Fruit fly (Drosophila melanogaster) whole organism, embryonic: ENCODE data around the gene kraken.

Experiments used
- Bgb ChIP-seq: fragments of 200-800 bp; sonication (Bioruptor generic); IDR thresholded peaks from 2 replicates; pipeline ENCODE4 v1.3.6; 2022; ENCODE audit warnings: missing biosample characterization, missing genetic modification characterization; ENCODE audit not compliant: partially characterized antibody
- CG10654 ChIP-seq: fragments of 200-800 bp; sonication (Bioruptor generic); optimal IDR thresholded peaks from 2 replicates; lab custom pipeline; 2016; ENCODE audit warnings: missing biosample characterization, missing genetic modification characterization
- CG11695 ChIP-seq: fragments of 200-800 bp; sonication (Bioruptor generic); IDR thresholded peaks from 3 replicates; pipeline ENCODE4 v1.3.6; 2022; ENCODE audit warnings: missing biosample characterization, missing genetic modification characterization
- CG12299 ChIP-seq: fragments of 200-800 bp; sonication (Bioruptor generic); optimal IDR thresholded peaks from 2 replicates; lab custom pipeline; 2018; ENCODE audit warnings: missing biosample characterization, mild to moderate bottlenecking, missing genetic modification characterization
- CG13287 ChIP-seq: fragments of 200-800 bp; sonication (Bioruptor generic); IDR thresholded peaks from 2 replicates; pipeline ENCODE4 v1.3.6; 2022; ENCODE audit warnings: missing biosample characterization, missing genetic modification characterization; ENCODE audit not compliant: partially characterized antibody
- CG14014 ChIP-seq: fragments of 200-800 bp; sonication (Bioruptor generic); IDR thresholded peaks from 2 replicates; pipeline ENCODE4 v1.3.6; 2022; ENCODE audit warnings: missing biosample characterization, missing genetic modification characterization
- CG15269 ChIP-seq: fragments of 200-800 bp; sonication (Bioruptor generic); optimal IDR thresholded peaks from 2 replicates; lab custom pipeline; 2018; ENCODE audit warnings: missing biosample characterization, mild to moderate bottlenecking, missing genetic modification characterization, moderate library complexity
- CG15514 ChIP-seq: fragments of 200-800 bp; sonication (Bioruptor generic); optimal IDR thresholded peaks from 3 replicates; lab custom pipeline; 2017; ENCODE audit warnings: missing biosample characterization, missing genetic modification characterization, mild to moderate bottlenecking, moderate library complexity, missing genetic modification reagents
- CG15601 ChIP-seq: fragments of 200-800 bp; sonication (Bioruptor generic); optimal IDR thresholded peaks from 3 replicates; lab custom pipeline; 2019; ENCODE audit warnings: missing biosample characterization, mild to moderate bottlenecking, missing genetic modification characterization, moderate library complexity
- CG17328 ChIP-seq: fragments of 200-800 bp; sonication (Bioruptor generic); IDR thresholded peaks from 2 replicates; pipeline ENCODE4 v1.3.6; 2022; ENCODE audit warnings: missing biosample characterization, missing genetic modification characterization
- CG17612 ChIP-seq: fragments of 200-800 bp; sonication (Bioruptor generic); IDR thresholded peaks from 2 replicates; pipeline ENCODE4 v1.3.6; 2022; ENCODE audit warnings: missing biosample characterization, missing genetic modification characterization
- CG18011 ChIP-seq: fragments of 200-800 bp; sonication (Bioruptor generic); optimal IDR thresholded peaks from 2 replicates; lab custom pipeline; 2017; ENCODE audit warnings: missing biosample characterization, missing genetic modification characterization, mild to moderate bottlenecking, moderate library complexity, missing genotype
- CG2199 ChIP-seq: fragments of 200-800 bp; sonication (Bioruptor generic); IDR thresholded peaks from 3 replicates; pipeline ENCODE4 v1.3.6; 2022; ENCODE audit warnings: missing biosample characterization, missing genetic modification characterization
- CG2712 ChIP-seq: fragments of 200-800 bp; optimal IDR thresholded peaks from 3 replicates; lab custom pipeline; 2019; ENCODE audit warnings: missing biosample characterization, mild to moderate bottlenecking, missing genetic modification characterization, moderate library complexity
- CG3407 ChIP-seq: fragments of 200-800 bp; sonication (Bioruptor generic); optimal IDR thresholded peaks from 2 replicates; lab custom pipeline; 2018; ENCODE audit warnings: missing biosample characterization, mild to moderate bottlenecking, missing genetic modification characterization
- CG43689 ChIP-seq: fragments of 200-800 bp; sonication (Bioruptor generic); IDR thresholded peaks from 2 replicates; pipeline ENCODE4 v1.3.6; 2022; ENCODE audit warnings: missing biosample characterization, missing genetic modification characterization
- CG5245 ChIP-seq: fragments of 200-800 bp; sonication (Bioruptor generic); optimal IDR thresholded peaks from 3 replicates; lab custom pipeline; 2016; ENCODE audit warnings: missing biosample characterization, missing genetic modification characterization
- CG6854 ChIP-seq: fragments of 200-800 bp; sonication (Bioruptor generic); optimal IDR thresholded peaks from 3 replicates; lab custom pipeline; 2017; ENCODE audit warnings: missing biosample characterization, mild to moderate bottlenecking, missing genetic modification characterization
- CG7786 ChIP-seq: fragments of 200-800 bp; sonication (Bioruptor generic); optimal IDR thresholded peaks from 2 replicates; lab custom pipeline; 2016; ENCODE audit warnings: missing biosample characterization, missing genetic modification characterization
- CG8388 ChIP-seq: fragments of 200-800 bp; sonication (Bioruptor generic); optimal IDR thresholded peaks from 2 replicates; lab custom pipeline; 2019; ENCODE audit warnings: missing biosample characterization, mild to moderate bottlenecking, missing genetic modification characterization, moderate library complexity
- D ChIP-seq, 2 experiments: fragments of 200-800 bp in 1 of 2; fragments of >200 bp in 1 of 2; sonication (Bioruptor generic) in 1 of 2; optimal IDR thresholded peaks; 2 replicates in 1 of 2; 3 replicates in 1 of 2; lab custom pipeline; 2017; ENCODE audit warnings: mild to moderate bottlenecking in 1 of 2, missing biosample characterization in 1 of 2, missing genetic modification characterization in 1 of 2, missing genetic modification reagents in 1 of 2
- Dfd ChIP-seq, 2 experiments: fragments of >200 bp; optimal IDR thresholded peaks; 2 replicates each; lab custom pipeline; 2017; ENCODE audit warnings: missing biosample characterization in 2 of 2, missing genetic modification characterization in 2 of 2
- E2f2 ChIP-seq: fragments of 200-800 bp; sonication (Bioruptor generic); IDR thresholded peaks from 2 replicates; pipeline ENCODE4 v1.3.6; 2022; ENCODE audit warnings: missing biosample characterization, missing genetic modification characterization
- Eip74EF ChIP-seq, 2 experiments: fragments of 200-800 bp in 1 of 2; fragments of >200 bp in 1 of 2; sonication (Bioruptor generic) in 1 of 2; optimal IDR thresholded peaks; 2 replicates each; lab custom pipeline; 2017 to 2019; ENCODE audit warnings: missing biosample characterization in 2 of 2, missing genetic modification characterization in 2 of 2, mild to moderate bottlenecking in 1 of 2, moderate library complexity in 1 of 2
- HHEX ChIP-seq: fragments of 200-800 bp; sonication (Bioruptor generic); optimal IDR thresholded peaks from 3 replicates; lab custom pipeline; 2017; ENCODE audit warnings: missing biosample characterization, mild to moderate bottlenecking, missing genetic modification characterization, missing genetic modification reagents
- Hr51 ChIP-seq, 2 experiments: fragments of 200-800 bp; sonication (Bioruptor generic); optimal IDR thresholded peaks; 2 replicates in 1 of 2; 3 replicates in 1 of 2; lab custom pipeline; 2016 to 2018; ENCODE audit warnings: missing biosample characterization in 2 of 2, missing genetic modification characterization in 2 of 2, mild to moderate bottlenecking in 1 of 2, moderate library complexity in 1 of 2
- Kr ChIP-seq: fragments of 200-800 bp; sonication (Bioruptor generic); optimal IDR thresholded peaks from 2 replicates; lab custom pipeline; 2017; ENCODE audit warnings: missing biosample characterization, mild to moderate bottlenecking, missing genetic modification characterization
- MTF-1 ChIP-seq: fragments of 200-800 bp; sonication (Bioruptor generic); optimal IDR thresholded peaks from 2 replicates; lab custom pipeline; 2018; ENCODE audit warnings: missing biosample characterization, mild to moderate bottlenecking, missing genetic modification characterization, borderline replicate concordance
- Nf-YC ChIP-seq: fragments of 200-800 bp; optimal IDR thresholded peaks from 3 replicates; lab custom pipeline; 2019; ENCODE audit warnings: missing biosample characterization, mild to moderate bottlenecking, missing genetic modification characterization, moderate library complexity
- Sox102F ChIP-seq: fragments of 200-800 bp; sonication (Bioruptor generic); optimal IDR thresholded peaks from 2 replicates; lab custom pipeline; 2018; ENCODE audit warnings: missing biosample characterization, mild to moderate bottlenecking, missing genetic modification characterization, moderate library complexity
- Trl ChIP-seq, 3 experiments: fragments of >200 bp in 2 of 3; fragments of 200-800 bp in 1 of 3; sonication (Bioruptor generic) in 1 of 3; optimal IDR thresholded peaks; 2 replicates in 1 of 3; 3 replicates in 2 of 3; lab custom pipeline; 2016 to 2017; ENCODE audit warnings: missing biosample characterization in 1 of 3, missing genetic modification characterization in 1 of 3
- Vsx1 ChIP-seq: fragments of 200-800 bp; sonication (Bioruptor generic); optimal IDR thresholded peaks from 2 replicates; lab custom pipeline; 2017; ENCODE audit warnings: missing biosample characterization, mild to moderate bottlenecking, missing genetic modification characterization, missing genetic modification reagents
- bab2 ChIP-seq: fragments of 200-800 bp; sonication (Bioruptor generic); optimal IDR thresholded peaks from 2 replicates; lab custom pipeline; 2016; ENCODE audit warnings: missing biosample characterization, missing genetic modification characterization
- bigmax ChIP-seq: fragments of 200-800 bp; sonication (Bioruptor generic); optimal IDR thresholded peaks from 2 replicates; lab custom pipeline; 2018; ENCODE audit warnings: missing biosample characterization, mild to moderate bottlenecking, missing genetic modification characterization
- bsh ChIP-seq, 2 experiments: fragments of 200-800 bp; sonication (Bioruptor generic); optimal IDR thresholded peaks; 2 replicates each; lab custom pipeline; 2017 to 2018; ENCODE audit warnings: mild to moderate bottlenecking in 2 of 2, missing biosample characterization in 2 of 2, missing genetic modification characterization in 2 of 2, moderate library complexity in 1 of 2
- chif ChIP-seq, 2 experiments: fragments of 200-800 bp; sonication (Bioruptor generic); optimal IDR thresholded peaks; 3 replicates each; lab custom pipeline; 2016; ENCODE audit warnings: missing biosample characterization in 2 of 2, missing genetic modification characterization in 2 of 2
- dm ChIP-seq: fragments of 200-800 bp; sonication (Bioruptor generic); optimal IDR thresholded peaks from 3 replicates; lab custom pipeline; 2016; ENCODE audit warnings: missing biosample characterization, missing genetic modification characterization
- dmrt11E ChIP-seq: fragments of 200-800 bp; sonication (Bioruptor generic); optimal IDR thresholded peaks from 3 replicates; lab custom pipeline; 2018; ENCODE audit warnings: missing biosample characterization, mild to moderate bottlenecking, missing genetic modification characterization, moderate library complexity
- en ChIP-seq: fragments of 200-800 bp; sonication (Bioruptor generic); optimal IDR thresholded peaks from 2 replicates; lab custom pipeline; 2016; ENCODE audit warnings: missing biosample characterization, missing genetic modification characterization
- fd102C ChIP-seq: fragments of 200-800 bp; sonication (Bioruptor generic); optimal IDR thresholded peaks from 2 replicates; lab custom pipeline; 2018; ENCODE audit warnings: missing biosample characterization, mild to moderate bottlenecking, missing genetic modification characterization, moderate library complexity
- gcm2 ChIP-seq: fragments of 200-800 bp; sonication (Bioruptor generic); optimal IDR thresholded peaks from 2 replicates; lab custom pipeline; 2016; ENCODE audit warnings: missing biosample characterization, missing genetic modification characterization
- h ChIP-seq: fragments of >200 bp; optimal IDR thresholded peaks from 2 replicates; lab custom pipeline; 2017
- lola ChIP-seq, 3 experiments: fragments of >200 bp in 2 of 3; fragments of 200-800 bp in 1 of 3; sonication (Bioruptor generic) in 1 of 3; optimal IDR thresholded peaks; 2 replicates each; lab custom pipeline; 2017 to 2019; ENCODE audit warnings: missing biosample characterization in 3 of 3, missing genetic modification characterization in 3 of 3, mild to moderate bottlenecking in 1 of 3, moderate library complexity in 1 of 3
- sens-2 ChIP-seq: fragments of 200-800 bp; sonication (Bioruptor generic); IDR thresholded peaks from 2 replicates; pipeline ENCODE4 v1.3.6; 2022; ENCODE audit warnings: missing biosample characterization, missing genetic modification characterization
- unpg ChIP-seq: fragments of 200-800 bp; sonication (Bioruptor generic); optimal IDR thresholded peaks from 3 replicates; lab custom pipeline; 2018; ENCODE audit warnings: missing biosample characterization, mild to moderate bottlenecking, missing genetic modification characterization, moderate library complexity
- z ChIP-seq: fragments of 200-800 bp; sonication (Bioruptor generic); IDR thresholded peaks from 3 replicates; pipeline ENCODE4 v1.3.6; 2022; ENCODE audit warnings: missing biosample characterization, missing genetic modification characterization

kraken gene

dm6 chr2L:867899-868605, 15.5 kb downstream of the kraken start, which contains the start of gene aru (continued):
- peak; percentile 27 for TF ChIP-seq Nf-YC (tag; lab: Kevin White, UChicago)
- no peak for TF ChIP-seq CG11695 (GFP tag; lab: Robert Waterston, UW)
- peak; percentile 24 for TF ChIP-seq MTF-1 (GFP tag; lab: Kevin White, UChicago)
- peak; percentile 15 for TF ChIP-seq Sox102F
- peak; percentile 19; the same call in 1 of the 2 replicates for TF ChIP-seq sens-2 (GFP tag; lab: Robert Waterston, UW)
- TF ChIP-seq D (optimal IDR thresholded peaks at IDR 0.05; lab: Kevin White, UChicago): no peak
- TF ChIP-seq D (GFP tag; optimal IDR thresholded peaks at IDR 0.05; lab: Kevin White, UChicago): peak; percentile 29
- TF ChIP-seq HHEX (GFP tag; lab: Kevin White, UChicago): peak; percentile 37
- peak in 1 of 2 experiments; percentile 11 for TF ChIP-seq Hr51 (GFP tag; optimal IDR thresholded peaks at IDR 0.05; lab: Kevin White, UChicago)
- no peak for TF ChIP-seq Dfd (GFP tag; optimal IDR thresholded peaks at IDR 0.05; lab: Kevin White, UChicago)
- TF ChIP-seq CG8388 (GFP tag; lab: Kevin White, UChicago): peak; percentile 10
- TF ChIP-seq CG15514 (GFP tag; lab: Kevin White, UChicago): peak; percentile 21
- TF ChIP-seq CG7786 (GFP tag; lab: Kevin White, UChicago): no peak
- peak in 1 of 2 experiments; percentile 49 for TF ChIP-seq bsh (GFP tag; optimal IDR thresholded peaks at IDR 0.05; lab: Kevin White, UChicago)
- TF ChIP-seq CG10654: peak; percentile 14
- no peak for TF ChIP-seq chif (GFP tag; optimal IDR thresholded peaks at IDR 0.05; lab: Kevin White, UChicago)
- no peak for TF ChIP-seq gcm2 (GFP tag; lab: Kevin White, UChicago)
- TF ChIP-seq CG15269 (tag; lab: Kevin White, UChicago): peak; percentile 43
- peak in 1 of 2 experiments; percentile 31 for TF ChIP-seq Eip74EF (GFP tag; optimal IDR thresholded peaks at IDR 0.05; lab: Kevin White, UChicago)
- peak; percentile 22 for TF ChIP-seq CG15601 (tag; lab: Kevin White, UChicago)
- TF ChIP-seq h (lab: Kevin White, UChicago): no peak
- no peak for TF ChIP-seq CG17612 (GFP tag; lab: Robert Waterston, UW)
- TF ChIP-seq Vsx1 (GFP tag; lab: Kevin White, UChicago): peak; percentile 9
- peak; percentile 55 for TF ChIP-seq CG2712
- TF ChIP-seq Kr (GFP tag; lab: Kevin White, UChicago): no peak
- peak; percentile 16; the same call in 1 of the 2 replicates for TF ChIP-seq CG14014 (GFP tag; lab: Robert Waterston, UW)
- peak; percentile 37 for TF ChIP-seq fd102C (GFP tag; lab: Kevin White, UChicago)
- peak; percentile 76 to 82 for TF ChIP-seq Trl (optimal IDR thresholded peaks at IDR 0.05; lab: Kevin White, UChicago)
- TF ChIP-seq Trl (GFP tag; optimal IDR thresholded peaks at IDR 0.05; lab: Kevin White, UChicago): no peak
- no peak for TF ChIP-seq CG18011 (GFP tag; lab: Kevin White, UChicago)
- TF ChIP-seq CG12299 (tag; lab: Kevin White, UChicago): no peak
- no peak for TF ChIP-seq bigmax (GFP tag; lab: Kevin White, UChicago)
- TF ChIP-seq dm (GFP tag; lab: Kevin White, UChicago): no peak
- TF ChIP-seq CG6854 (GFP tag; lab: Kevin White, UChicago): peak; percentile 43
- no peak for TF ChIP-seq en (GFP tag; lab: Kevin White, UChicago)
- TF ChIP-seq CG2199 (GFP tag; lab: Robert Waterston, UW): no peak
- TF ChIP-seq CG13287 (GFP tag; lab: Robert Waterston, UW): peak; percentile 26; the same call in 1 of the 2 replicates
- peak in 1 of 3 experiments; percentile 20 for TF ChIP-seq lola (GFP tag; optimal IDR thresholded peaks at IDR 0.05; lab: Kevin White, UChicago)
- TF ChIP-seq CG5245 (GFP tag; lab: Kevin White, UChicago): peak; percentile 2
- no peak for TF ChIP-seq bab2 (GFP tag; lab: Kevin White, UChicago)
- no peak for TF ChIP-seq CG43689
- TF ChIP-seq CG17328 (GFP tag; lab: Robert Waterston, UW): peak; percentile 24; the same call in 1 of the 2 replicates
- peak; percentile 87 for TF ChIP-seq z (GFP tag; lab: Robert Waterston, UW)
- TF ChIP-seq dmrt11E (tag; lab: Kevin White, UChicago): peak; percentile 36
- TF ChIP-seq unpg (GFP tag; lab: Kevin White, UChicago): peak; percentile 47
- 0 out of 2 replicates have a peak, but pooled peaks have one; percentile 18 for TF ChIP-seq Bgb (GFP tag; lab: Robert Waterston, UW)
- peak; percentile 25 for TF ChIP-seq CG3407 (GFP tag; lab: Kevin White, UChicago)
- peak; percentile 29; the same call in 1 of the 2 replicates for TF ChIP-seq E2f2 (GFP tag; lab: Robert Waterston, UW)
